Fruit fly (Drosophila melanogaster) whole organism, embryonic: ENCODE results near the gene trus.

ENCODE experiments used
- Adf1 ChIP-seq: fragments of 200-800 bp; sonication (Bioruptor generic); IDR thresholded peaks from 2 replicates; pipeline ENCODE4 v1.3.6; 2022; ENCODE audit warnings: missing biosample characterization, missing genetic modification characterization
- CG10959 ChIP-seq: fragments of 200-800 bp; sonication (Bioruptor generic); IDR thresholded peaks from 2 replicates; pipeline ENCODE4 v1.3.6; 2022; ENCODE audit warnings: missing biosample characterization, missing genetic modification characterization
- CG11695 ChIP-seq: fragments of 200-800 bp; sonication (Bioruptor generic); IDR thresholded peaks from 3 replicates; pipeline ENCODE4 v1.3.6; 2022; ENCODE audit warnings: missing biosample characterization, missing genetic modification characterization
- CG11723 ChIP-seq: fragments of 200-800 bp; sonication (Bioruptor generic); optimal IDR thresholded peaks from 2 replicates; lab custom pipeline; 2017; ENCODE audit warnings: missing biosample characterization, mild to moderate bottlenecking, missing genetic modification characterization
- CG13287 ChIP-seq: fragments of 200-800 bp; sonication (Bioruptor generic); IDR thresholded peaks from 2 replicates; pipeline ENCODE4 v1.3.6; 2022; ENCODE audit warnings: missing biosample characterization, missing genetic modification characterization; ENCODE audit not compliant: partially characterized antibody
- CG13775 ChIP-seq: fragments of 200-800 bp; sonication (Bioruptor generic); optimal IDR thresholded peaks from 3 replicates; lab custom pipeline; 2017; ENCODE audit warnings: missing biosample characterization, mild to moderate bottlenecking, missing genetic modification characterization
- CG16815 ChIP-seq: fragments of 200-800 bp; sonication (Bioruptor generic); optimal IDR thresholded peaks from 3 replicates; lab custom pipeline; 2017; ENCODE audit warnings: missing biosample characterization, mild to moderate bottlenecking, missing genetic modification characterization
- CG18262 ChIP-seq: fragments of 200-800 bp; optimal IDR thresholded peaks from 3 replicates; lab custom pipeline; 2019; ENCODE audit warnings: missing biosample characterization, mild to moderate bottlenecking, missing genetic modification characterization, moderate library complexity
- CG1832 ChIP-seq: fragments of 200-800 bp; sonication (Bioruptor generic); optimal IDR thresholded peaks from 2 replicates; lab custom pipeline; 2017; ENCODE audit warnings: missing biosample characterization, mild to moderate bottlenecking, missing genetic modification characterization, inconsistent platforms
- CG31388 ChIP-seq: fragments of 200-800 bp; sonication (Bioruptor generic); optimal IDR thresholded peaks from 2 replicates; lab custom pipeline; 2016; ENCODE audit warnings: missing biosample characterization, missing genetic modification characterization
- CG4730 ChIP-seq: fragments of 200-800 bp; sonication (Bioruptor generic); IDR thresholded peaks from 2 replicates; pipeline ENCODE4 v1.3.6; 2022; ENCODE audit warnings: missing biosample characterization, missing genetic modification characterization
- CG5180 ChIP-seq: fragments of 200-800 bp; sonication (Bioruptor generic); optimal IDR thresholded peaks from 3 replicates; lab custom pipeline; 2017; ENCODE audit warnings: missing biosample characterization, missing genetic modification characterization, mild to moderate bottlenecking, moderate library complexity, missing genetic modification reagents
- Dip3 ChIP-seq: fragments of 200-800 bp; sonication (Bioruptor generic); optimal IDR thresholded peaks from 3 replicates; lab custom pipeline; 2016; ENCODE audit warnings: missing biosample characterization, missing genetic modification characterization
- Dp ChIP-seq: fragments of 200-800 bp; sonication (Bioruptor generic); optimal IDR thresholded peaks from 2 replicates; lab custom pipeline; 2018; ENCODE audit warnings: missing biosample characterization, mild to moderate bottlenecking, missing genetic modification characterization, moderate library complexity
- H15 ChIP-seq: fragments of 200-800 bp; sonication (Bioruptor generic); IDR thresholded peaks from 3 replicates; pipeline ENCODE4 v1.3.6; 2022; ENCODE audit warnings: missing biosample characterization, missing genetic modification characterization
- HmgZ ChIP-seq: fragments of 200-800 bp; sonication (Bioruptor generic); optimal IDR thresholded peaks from 2 replicates; lab custom pipeline; 2018; ENCODE audit warnings: missing biosample characterization, mild to moderate bottlenecking, missing genetic modification characterization
- Jarid2 ChIP-seq: fragments of 200-800 bp; sonication (Bioruptor generic); optimal IDR thresholded peaks from 3 replicates; lab custom pipeline; 2017; ENCODE audit warnings: mild to moderate bottlenecking, missing biosample characterization, missing genetic modification reagents, missing genetic modification characterization
- Mrtf ChIP-seq: fragments of 200-800 bp; sonication (Bioruptor generic); IDR thresholded peaks from 3 replicates; pipeline ENCODE4 v1.3.6; 2022; ENCODE audit warnings: missing biosample characterization, missing genetic modification characterization
- Nf-YB ChIP-seq: fragments of 200-800 bp; sonication (Bioruptor generic); optimal IDR thresholded peaks from 3 replicates; lab custom pipeline; 2019; ENCODE audit warnings: missing biosample characterization, mild to moderate bottlenecking, missing genetic modification characterization, moderate library complexity
- PHDP ChIP-seq: fragments of 200-800 bp; sonication (Bioruptor generic); optimal IDR thresholded peaks from 3 replicates; lab custom pipeline; 2018; ENCODE audit warnings: missing biosample characterization, mild to moderate bottlenecking, missing genetic modification characterization, moderate library complexity
- Rx ChIP-seq: fragments of 200-800 bp; sonication (Bioruptor generic); IDR thresholded peaks from 2 replicates; pipeline ENCODE4 v1.3.6; 2022; ENCODE audit warnings: missing biosample characterization, missing genetic modification characterization
- Side ChIP-seq: fragments of 200-800 bp; sonication (Bioruptor generic); optimal IDR thresholded peaks from 2 replicates; lab custom pipeline; 2016; ENCODE audit warnings: missing biosample characterization, missing genetic modification characterization
- Ssrp ChIP-seq: fragments of 200-800 bp; sonication (Bioruptor generic); optimal IDR thresholded peaks from 2 replicates; lab custom pipeline; 2018; ENCODE audit warnings: missing biosample characterization, mild to moderate bottlenecking, missing genetic modification characterization, moderate library complexity
- Taf1 ChIP-seq: fragments of 200-800 bp; sonication (Bioruptor generic); IDR thresholded peaks from 2 replicates; pipeline ENCODE4 v1.3.6; 2022; ENCODE audit warnings: missing biosample characterization, missing genetic modification characterization
- Usf ChIP-seq: fragments of 200-800 bp; sonication (Bioruptor generic); optimal IDR thresholded peaks from 2 replicates; lab custom pipeline; 2017; ENCODE audit warnings: missing genotype, missing biosample characterization, missing genetic modification characterization
- ac ChIP-seq: fragments of 200-800 bp; sonication (Bioruptor generic); optimal IDR thresholded peaks from 3 replicates; lab custom pipeline; 2017; ENCODE audit warnings: missing biosample characterization, mild to moderate bottlenecking, missing genetic modification characterization
- amos ChIP-seq: fragments of 200-800 bp; sonication (Bioruptor generic); IDR thresholded peaks from 2 replicates; pipeline ENCODE4 v1.3.6; 2022; ENCODE audit warnings: missing biosample characterization, missing genetic modification characterization; ENCODE audit not compliant: partially characterized antibody
- az2 ChIP-seq: fragments of 200-800 bp; sonication (Bioruptor generic); optimal IDR thresholded peaks from 3 replicates; lab custom pipeline; 2016; ENCODE audit warnings: missing biosample characterization, missing genetic modification characterization
- bbx ChIP-seq: fragments of 200-800 bp; sonication (Bioruptor generic); IDR thresholded peaks from 2 replicates; pipeline ENCODE4 v1.3.6; 2022; ENCODE audit warnings: missing biosample characterization, missing genetic modification characterization; ENCODE audit not compliant: partially characterized antibody
- crc ChIP-seq: fragments of 200-800 bp; sonication (Bioruptor generic); optimal IDR thresholded peaks from 2 replicates; lab custom pipeline; 2016; ENCODE audit warnings: missing biosample characterization, missing genetic modification characterization
- cwo ChIP-seq: fragments of 200-800 bp; sonication (Bioruptor generic); optimal IDR thresholded peaks from 3 replicates; lab custom pipeline; 2017; ENCODE audit warnings: missing biosample characterization, missing genetic modification characterization, mild to moderate bottlenecking, moderate library complexity, missing genetic modification reagents
- dpn ChIP-seq, 2 experiments: fragments of 200-800 bp; sonication (Bioruptor generic); optimal IDR thresholded peaks; 3 replicates each; lab custom pipeline; 2016; ENCODE audit warnings: missing biosample characterization in 2 of 2, missing genetic modification characterization in 2 of 2
- eve ChIP-seq, 2 experiments: fragments of >200 bp; optimal IDR thresholded peaks; 2 replicates each; lab custom pipeline; 2017; ENCODE audit warnings: missing biosample characterization in 2 of 2, missing genetic modification characterization in 2 of 2
- fd64A ChIP-seq: fragments of 200-800 bp; sonication (Bioruptor generic); optimal IDR thresholded peaks from 3 replicates; lab custom pipeline; 2018; ENCODE audit warnings: missing biosample characterization, mild to moderate bottlenecking, missing genetic modification characterization
- gcm2 ChIP-seq: fragments of 200-800 bp; sonication (Bioruptor generic); optimal IDR thresholded peaks from 2 replicates; lab custom pipeline; 2016; ENCODE audit warnings: missing biosample characterization, missing genetic modification characterization
- grau ChIP-seq: fragments of 200-800 bp; optimal IDR thresholded peaks from 3 replicates; lab custom pipeline; 2019; ENCODE audit warnings: missing biosample characterization, mild to moderate bottlenecking, missing genetic modification characterization, moderate library complexity
- ind ChIP-seq: fragments of 200-800 bp; sonication (Bioruptor generic); optimal IDR thresholded peaks from 3 replicates; lab custom pipeline; 2016; ENCODE audit warnings: missing biosample characterization, missing genetic modification characterization
- jing ChIP-seq: fragments of 200-800 bp; sonication (Bioruptor generic); optimal IDR thresholded peaks from 2 replicates; lab custom pipeline; 2018; ENCODE audit warnings: missing biosample characterization, mild to moderate bottlenecking, missing genetic modification characterization
- jumu ChIP-seq: fragments of 200-800 bp; sonication (Bioruptor generic); optimal IDR thresholded peaks from 3 replicates; lab custom pipeline; 2016; ENCODE audit warnings: missing biosample characterization, missing genetic modification characterization
- p53 ChIP-seq: fragments of 200-800 bp; sonication (Bioruptor generic); optimal IDR thresholded peaks from 2 replicates; lab custom pipeline; 2016; ENCODE audit warnings: missing biosample characterization, missing genetic modification characterization
- pnt ChIP-seq: fragments of 200-800 bp; sonication (Bioruptor generic); optimal IDR thresholded peaks from 3 replicates; lab custom pipeline; 2016; ENCODE audit warnings: missing biosample characterization, missing genetic modification characterization
- repo ChIP-seq: fragments of 200-800 bp; sonication (Bioruptor generic); optimal IDR thresholded peaks from 2 replicates; lab custom pipeline; 2016; ENCODE audit warnings: missing biosample characterization, missing genetic modification characterization
- sima ChIP-seq: fragments of 200-800 bp; sonication (Bioruptor generic); optimal IDR thresholded peaks from 2 replicates; lab custom pipeline; 2016; ENCODE audit warnings: missing biosample characterization, missing genetic modification characterization
- slp2 ChIP-seq: fragments of 200-800 bp; sonication (Bioruptor generic); optimal IDR thresholded peaks from 2 replicates; lab custom pipeline; 2016; ENCODE audit warnings: missing biosample characterization, missing genetic modification characterization
- tio ChIP-seq: fragments of 200-800 bp; sonication (Bioruptor generic); optimal IDR thresholded peaks from 2 replicates; lab custom pipeline; 2017; ENCODE audit warnings: missing biosample characterization, missing genetic modification characterization, inconsistent platforms
- wdn ChIP-seq: fragments of 200-800 bp; sonication (Bioruptor generic); IDR thresholded peaks from 2 replicates; pipeline ENCODE4 v1.3.6; 2022; ENCODE audit warnings: missing biosample characterization, missing genetic modification characterization
- zfh2 ChIP-seq: fragments of 200-800 bp; sonication (Bioruptor generic); optimal IDR thresholded peaks from 2 replicates; lab custom pipeline; 2016; ENCODE audit warnings: missing biosample characterization, missing genetic modification characterization

trus gene

DNA sequence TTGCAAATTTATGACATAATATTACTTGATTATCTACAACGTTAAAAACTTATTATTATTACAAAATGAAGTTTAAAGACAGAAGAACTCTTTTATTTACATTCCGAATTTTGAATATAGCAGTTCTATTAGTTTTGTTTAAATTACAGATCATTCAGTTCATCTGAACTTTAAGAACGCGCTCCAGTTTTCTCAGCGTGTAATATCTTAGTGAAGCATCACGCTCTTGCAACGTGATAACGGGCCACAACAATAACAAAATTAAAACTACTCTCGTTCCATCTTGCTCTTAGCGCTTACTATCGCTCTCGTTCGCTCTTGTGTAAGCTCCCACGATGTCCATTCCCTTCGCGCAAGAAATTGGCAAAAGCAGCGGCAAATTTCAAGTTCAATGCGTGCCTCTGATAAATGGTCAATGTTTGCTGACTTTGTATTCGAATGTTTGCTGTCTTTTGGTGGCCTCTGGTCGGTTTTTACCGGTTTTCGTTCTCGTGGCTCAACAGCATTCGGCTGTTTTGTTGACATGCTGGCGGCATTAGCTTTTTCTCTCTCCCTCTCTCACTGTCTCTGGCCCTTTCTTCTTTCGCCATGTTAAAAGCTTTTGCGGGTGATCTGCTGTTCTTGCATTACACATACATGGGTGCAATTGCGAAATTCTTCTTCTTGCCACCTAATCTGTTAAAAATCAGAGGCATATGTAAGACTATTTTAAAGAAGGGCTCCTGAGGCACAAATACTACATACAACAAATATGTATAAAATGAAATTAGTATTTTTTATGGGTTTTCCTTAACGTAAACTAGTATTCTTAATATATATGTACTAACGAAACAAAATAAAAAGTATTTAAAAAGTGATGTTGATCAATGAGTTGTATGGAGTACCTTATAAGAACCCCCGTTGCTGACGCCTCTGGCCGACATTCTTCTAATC lies 13.5 kb upstream of the trus start (continued):
- TF ChIP-seq fd64A (no peak), Jarid2 (no peak), ac (GFP tag; lab: Kevin White, UChicago) (no peak), pnt (GFP tag; lab: Kevin White, UChicago) (no peak), eve (GFP tag; optimal IDR thresholded peaks at IDR 0.05; lab: Kevin White, UChicago) (no peak), dpn (GFP tag; optimal IDR thresholded peaks at IDR 0.05; lab: Kevin White, UChicago) (no peak), CG10959 (GFP tag; lab: Robert Waterston, UW) (no peak), wdn (no peak), repo (GFP tag; lab: Kevin White, UChicago) (no peak), Rx (GFP tag; lab: Robert Waterston, UW) (no peak), sima (no peak), CG16815 (peak; percentile 15), cwo (peak; percentile 14), crc (GFP tag; lab: Kevin White, UChicago) (no peak), Taf1 (GFP tag; lab: Robert Waterston, UW) (peak; percentile 39; the same call in 1 of the 2 replicates), ind (peak; percentile 39), CG13287 (GFP tag; lab: Robert Waterston, UW) (no peak), tio (no peak), Dip3 (GFP tag; lab: Kevin White, UChicago) (peak; percentile 25), Mrtf (GFP tag; lab: Robert Waterston, UW) (no peak), CG11695 (GFP tag; lab: Robert Waterston, UW) (peak; percentile 66; the same call in 2 of the 3 replicates), Adf1 (GFP tag; lab: Robert Waterston, UW) (no peak), gcm2 (no peak), zfh2 (GFP tag; lab: Kevin White, UChicago) (peak; percentile 21), slp2 (no peak), bbx (GFP tag; lab: Robert Waterston, UW) (no peak), H15 (GFP tag; lab: Robert Waterston, UW) (no peak), CG4730 (no peak), CG18262 (tag; lab: Kevin White, UChicago) (peak; percentile 21), p53 (GFP tag; lab: Kevin White, UChicago) (no peak), PHDP (tag; lab: Kevin White, UChicago) (peak; percentile 55), Dp (GFP tag; lab: Kevin White, UChicago) (no peak), CG13775 (peak; percentile 24), CG5180 (no peak), Nf-YB (GFP tag; lab: Kevin White, UChicago) (no peak), Usf (GFP tag; lab: Kevin White, UChicago) (peak; percentile 33), Ssrp (tag; lab: Kevin White, UChicago) (no peak), grau (tag; lab: Kevin White, UChicago) (peak; percentile 64), HmgZ (no peak), jing (GFP tag; lab: Kevin White, UChicago) (no peak), CG1832 (peak; percentile 24), az2 (no peak), CG31388 (no peak), CG11723 (GFP tag; lab: Kevin White, UChicago) (no peak), Side (no peak), jumu (GFP tag; lab: Kevin White, UChicago) (no peak), amos (GFP tag; lab: Robert Waterston, UW) (no peak)
